Worm (Caenorhabditis elegans) whole organism, L4 larva: ENCODE measurements around the gene C45G9.8.

Source experiments
- D1046.2 ChIP-seq: fragments of 200-800 bp; sonication (Bioruptor generic); IDR thresholded peaks from 2 replicates; pipeline ENCODE4 v1.3.6; 2022; ENCODE audit warnings: missing genetic modification characterization, missing compliant biosample characterization
- F44E2.7 ChIP-seq: fragments of 200-800 bp; sonication (Bioruptor generic); IDR thresholded peaks from 2 replicates; pipeline ENCODE4 v2.1.2; 2022; ENCODE audit warnings: missing genetic modification characterization, missing compliant biosample characterization
- T20F7.1 ChIP-seq: fragments of 200-800 bp; sonication (Bioruptor generic); optimal IDR thresholded peaks from 2 replicates; lab custom pipeline; 2018; ENCODE audit warnings: mild to moderate bottlenecking, missing genetic modification characterization, missing compliant biosample characterization
- T26A8.4 ChIP-seq: fragments of 200-800 bp; sonication (Bioruptor generic); IDR thresholded peaks from 2 replicates; pipeline ENCODE4 v1.3.6; 2022; ENCODE audit warnings: missing genetic modification characterization, missing compliant biosample characterization
- Y105C5A.15 ChIP-seq: fragments of 200-800 bp; sonication (Bioruptor generic); IDR thresholded peaks from 2 replicates; pipeline ENCODE4 v1.3.6; 2022; ENCODE audit warnings: missing genetic modification characterization, missing compliant biosample characterization
- Y5F2A.4 ChIP-seq: fragments of 200-800 bp; sonication (Bioruptor generic); optimal IDR thresholded peaks from 2 replicates; lab custom pipeline; 2018; ENCODE audit warnings: mild to moderate bottlenecking, missing genetic modification characterization, missing compliant biosample characterization
- aha-1 ChIP-seq: fragments of 150-350 bp; peaks from one replicate; lab custom pipeline; 2014; ENCODE audit warnings: missing biosample characterization, missing genetic modification characterization
- ama-1 ChIP-seq: fragments of 150-350 bp; optimal IDR thresholded peaks from 2 replicates; lab custom pipeline; 2014; ENCODE audit warnings: inconsistent platforms, mixed read lengths
- ceh-20 ChIP-seq: fragments of 200-800 bp; sonication (Bioruptor generic); IDR thresholded peaks from 2 replicates; pipeline ENCODE4 v1.3.6; 2022; ENCODE audit warnings: missing genetic modification reagents, missing genetic modification characterization, missing compliant biosample characterization
- ctbp-1 ChIP-seq: fragments of 200-800 bp; sonication (Bioruptor generic); IDR thresholded peaks from 2 replicates; pipeline ENCODE4 v1.3.6; 2022; ENCODE audit warnings: missing genetic modification reagents, missing genetic modification characterization, missing compliant biosample characterization
- daf-12 ChIP-seq: fragments of 150-350 bp; optimal IDR thresholded peaks from 2 replicates; lab custom pipeline; 2014; ENCODE audit warnings: missing biosample characterization, missing genetic modification reagents, missing genetic modification characterization
- daf-16 ChIP-seq, 3 experiments: sonication (generic microtip); optimal IDR thresholded peaks; 2 replicates each; lab custom pipeline; 2016 to 2017; ENCODE audit warnings: missing genetic modification characterization in 3 of 3, missing genetic modification reagents in 3 of 3, mild to moderate bottlenecking in 2 of 3, missing compliant biosample characterization in 2 of 3, missing biosample characterization in 1 of 3, moderate library complexity in 1 of 3
- dmd-6 ChIP-seq: fragments of 200-800 bp; sonication (Bioruptor generic); IDR thresholded peaks from 2 replicates; pipeline ENCODE4 v1.3.6; 2022; ENCODE audit warnings: missing genetic modification reagents, missing genetic modification characterization, missing compliant biosample characterization
- dmd-9 ChIP-seq: fragments of 200-800 bp; sonication (Bioruptor generic); IDR thresholded peaks from 2 replicates; pipeline ENCODE4 v1.3.6; 2022; ENCODE audit warnings: missing genetic modification reagents, missing genetic modification characterization, missing compliant biosample characterization
- dpl-1 ChIP-seq: fragments of 150-350 bp; optimal IDR thresholded peaks from 2 replicates; lab custom pipeline; 2014; ENCODE audit warnings: missing biosample characterization, missing genetic modification reagents, missing genetic modification characterization
- duxl-1 ChIP-seq: sonication (generic microtip); optimal IDR thresholded peaks from 2 replicates; lab custom pipeline; 2016; ENCODE audit warnings: mild to moderate bottlenecking, missing genetic modification characterization, moderate library complexity, missing compliant biosample characterization; ENCODE audit not compliant: poor library complexity
- egl-43 ChIP-seq: fragments of 200-800 bp; sonication (Bioruptor generic); IDR thresholded peaks from 2 replicates; pipeline ENCODE4 v1.3.6; 2022; ENCODE audit warnings: missing genetic modification reagents, missing genetic modification characterization, missing compliant biosample characterization
- gei-8 ChIP-seq: fragments of 200-800 bp; sonication (Bioruptor generic); optimal IDR thresholded peaks from 2 replicates; lab custom pipeline; 2018; ENCODE audit warnings: mild to moderate bottlenecking, missing genetic modification characterization, missing compliant biosample characterization
- hlh-11 ChIP-seq: fragments of 200-800 bp; sonication (Bioruptor generic); optimal IDR thresholded peaks from 2 replicates; lab custom pipeline; 2018; ENCODE audit warnings: mild to moderate bottlenecking, missing genetic modification characterization, missing compliant biosample characterization
- hlh-30 ChIP-seq: sonication (generic microtip); optimal IDR thresholded peaks from 2 replicates; lab custom pipeline; 2017; ENCODE audit warnings: antibody characterized with exemption, mild to moderate bottlenecking, missing genetic modification characterization, missing compliant biosample characterization; ENCODE audit not compliant: insufficient read depth
- hmg-1.1 ChIP-seq: fragments of 200-800 bp; sonication (Bioruptor generic); IDR thresholded peaks from 2 replicates; pipeline ENCODE4 v1.3.6; 2022; ENCODE audit warnings: missing genetic modification reagents, missing genetic modification characterization, missing compliant biosample characterization
- lin-1 ChIP-seq: fragments of 200-800 bp; sonication (Bioruptor generic); IDR thresholded peaks from 2 replicates; pipeline ENCODE4 v1.3.6; 2022; ENCODE audit warnings: missing genetic modification reagents, missing genetic modification characterization, missing compliant biosample characterization
- lin-15B ChIP-seq: fragments of 150-350 bp; sonication (generic microtip); optimal IDR thresholded peaks from 3 replicates; lab custom pipeline; 2014; ENCODE audit warnings: missing biosample characterization, missing genetic modification characterization
- lsy-2 ChIP-seq, 2 experiments: fragments of 150-350 bp in 1 of 2; sonication (generic microtip) in 1 of 2; optimal IDR thresholded peaks; 2 replicates each; lab custom pipeline; 2014 to 2017; ENCODE audit warnings: missing biosample characterization in 2 of 2, missing genetic modification characterization in 2 of 2
- madf-5 ChIP-seq, 2 experiments: fragments of 200-800 bp; sonication (Bioruptor generic); IDR thresholded peaks; 2 replicates each; pipeline ENCODE4 v1.3.6; 2022; ENCODE audit warnings: missing compliant biosample characterization in 2 of 2, missing genetic modification characterization in 2 of 2
- madf-9 ChIP-seq: fragments of 200-800 bp; sonication (Bioruptor generic); conservative IDR thresholded peaks from 2 replicates; pipeline ENCODE4 v1.3.6; 2022; ENCODE audit warnings: missing genetic modification reagents, missing genetic modification characterization, missing compliant biosample characterization
- mdl-1 ChIP-seq, 2 experiments: fragments of 150-350 bp in 1 of 2; sonication (generic microtip) in 1 of 2; optimal IDR thresholded peaks; 2 replicates each; lab custom pipeline; 2014 to 2017; ENCODE audit warnings: missing biosample characterization in 2 of 2, missing genetic modification characterization in 2 of 2
- mep-1 ChIP-seq: fragments of 150-350 bp; sonication (generic microtip); optimal IDR thresholded peaks from 3 replicates; lab custom pipeline; 2014; ENCODE audit warnings: missing biosample characterization, missing genetic modification characterization
- mes-2 ChIP-seq: sonication (generic microtip); optimal IDR thresholded peaks from 2 replicates; lab custom pipeline; 2016; ENCODE audit warnings: missing genotype, mild to moderate bottlenecking, missing genetic modification characterization, missing compliant biosample characterization; ENCODE audit not compliant: poor library complexity, severe bottlenecking
- mxl-3 ChIP-seq: fragments of 200-800 bp; sonication (Bioruptor generic); optimal IDR thresholded peaks from 2 replicates; lab custom pipeline; 2018; ENCODE audit warnings: mild to moderate bottlenecking, missing genetic modification characterization, missing compliant biosample characterization
- nhr-10 ChIP-seq: fragments of 150-350 bp; optimal IDR thresholded peaks from 2 replicates; lab custom pipeline; 2014; ENCODE audit warnings: missing biosample characterization, missing genetic modification characterization
- nhr-102 ChIP-seq: sonication (generic microtip); optimal IDR thresholded peaks from 2 replicates; lab custom pipeline; 2016; ENCODE audit warnings: mild to moderate bottlenecking, missing genetic modification characterization, moderate library complexity, missing compliant biosample characterization
- nhr-11 ChIP-seq: fragments of 150-350 bp; optimal IDR thresholded peaks from 2 replicates; lab custom pipeline; 2014; ENCODE audit warnings: missing biosample characterization, missing genetic modification characterization
- nhr-28 ChIP-seq: fragments of 150-350 bp; optimal IDR thresholded peaks from 2 replicates; lab custom pipeline; 2014; ENCODE audit warnings: missing biosample characterization, missing genetic modification characterization
- nhr-42 ChIP-seq: fragments of 200-800 bp; sonication (Bioruptor generic); IDR thresholded peaks from 2 replicates; pipeline ENCODE4 v1.3.6; 2022; ENCODE audit warnings: missing genetic modification characterization, missing compliant biosample characterization
- nhr-77 ChIP-seq: fragments of 150-350 bp; optimal IDR thresholded peaks from 2 replicates; lab custom pipeline; 2014; ENCODE audit warnings: missing biosample characterization, missing genetic modification characterization
- pha-4 ChIP-seq, 2 experiments: fragments of 150-350 bp in 1 of 2; fragments of 200-800 bp in 1 of 2; sonication (Bioruptor generic) in 1 of 2; IDR thresholded peaks in 1 of 2; optimal IDR thresholded peaks in 1 of 2; 2 replicates each; pipeline versions ENCODE4 v1.3.6 to Lab custom; 2014 to 2022; ENCODE audit warnings: missing genetic modification characterization in 2 of 2, missing genetic modification reagents in 2 of 2, missing biosample characterization in 1 of 2, missing compliant biosample characterization in 1 of 2
- php-3 ChIP-seq: fragments of 200-800 bp; sonication (Bioruptor generic); IDR thresholded peaks from 2 replicates; pipeline ENCODE4 v1.3.6; 2022; ENCODE audit warnings: missing genetic modification reagents, missing genetic modification characterization, missing compliant biosample characterization
- pqm-1 ChIP-seq: sonication (generic microtip); optimal IDR thresholded peaks from 2 replicates; lab custom pipeline; 2017; ENCODE audit warnings: missing biosample characterization, missing genetic modification characterization
- skn-1 ChIP-seq: fragments of 150-350 bp; optimal IDR thresholded peaks from 2 replicates; lab custom pipeline; 2014; ENCODE audit warnings: missing biosample characterization, missing genetic modification characterization
- snpc-4 ChIP-seq: fragments of 150-350 bp; optimal IDR thresholded peaks from 2 replicates; lab custom pipeline; 2014; ENCODE audit warnings: missing biosample characterization, missing genetic modification characterization
- spr-1 ChIP-seq: sonication (generic microtip); optimal IDR thresholded peaks from 2 replicates; lab custom pipeline; 2016; ENCODE audit warnings: mild to moderate bottlenecking, missing genetic modification characterization, missing compliant biosample characterization
- spr-3 ChIP-seq: fragments of 200-800 bp; sonication (Bioruptor generic); optimal IDR thresholded peaks from 2 replicates; lab custom pipeline; 2018; ENCODE audit warnings: mild to moderate bottlenecking, missing genetic modification characterization, missing compliant biosample characterization
- unc-62 ChIP-seq, 3 experiments: fragments of 150-350 bp in 1 of 3; sonication (generic microtip); optimal IDR thresholded peaks in 2 of 3; peaks in 1 of 3; 1 replicate in 1 of 3; 2 replicates in 2 of 3; lab custom pipeline; 2014 to 2017; ENCODE audit warnings: missing biosample characterization in 3 of 3, missing genetic modification characterization in 3 of 3, missing genetic modification reagents in 3 of 3, missing genotype in 1 of 3
- zip-11 ChIP-seq: fragments of 200-800 bp; sonication (Bioruptor generic); IDR thresholded peaks from 2 replicates; pipeline ENCODE4 v1.3.6; 2022; ENCODE audit warnings: missing genetic modification characterization, missing compliant biosample characterization
- ztf-11 ChIP-seq: fragments of 150-350 bp; optimal IDR thresholded peaks from 2 replicates; lab custom pipeline; 2014; ENCODE audit warnings: missing biosample characterization, missing genetic modification characterization

The C45G9.8 gene

DNA sequence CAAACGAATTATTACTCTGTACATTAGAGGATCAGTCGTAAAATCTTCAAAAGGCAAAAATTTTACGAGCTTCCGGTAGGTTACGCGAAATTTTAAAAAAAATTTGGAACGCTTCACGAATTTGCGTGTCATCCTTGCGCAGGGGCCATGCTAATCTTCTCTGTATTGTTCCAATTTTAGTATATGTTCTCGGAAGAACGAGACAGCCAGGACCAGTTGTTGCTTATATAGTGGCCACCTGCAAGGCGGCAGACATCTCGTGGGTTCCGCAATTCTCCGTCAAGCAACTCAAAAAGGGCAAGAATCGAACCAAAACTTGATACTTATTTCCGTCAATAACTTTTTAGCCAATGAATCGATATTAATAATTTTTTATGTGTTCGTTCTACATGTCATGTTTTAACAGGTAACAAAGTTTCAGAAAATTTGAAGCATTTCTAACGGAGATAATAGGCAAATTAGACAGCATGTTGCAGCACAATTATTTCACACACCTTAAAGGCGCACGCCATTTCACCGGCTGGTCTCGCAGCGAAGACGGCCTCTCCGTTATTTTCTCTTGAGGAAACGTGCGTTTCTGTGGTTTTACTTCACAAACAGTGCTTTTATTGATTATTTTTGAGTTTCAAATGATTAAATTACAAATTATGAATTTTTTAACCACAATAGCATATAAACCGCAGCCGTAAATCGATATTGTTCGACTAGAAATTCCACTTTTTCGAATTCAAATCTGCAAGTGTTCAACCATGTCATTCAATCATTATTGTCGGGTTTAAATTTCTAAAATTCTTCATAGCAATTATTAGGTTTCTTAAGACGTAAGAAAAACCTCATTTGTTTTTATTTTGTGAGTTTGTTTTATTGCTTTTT lies 27.5 kb upstream of the C45G9.8 start (continued):
- TF ChIP-seq ama-1 (lab: Kevin White, UChicago) = peak; percentile 41
- 0 out of 2 replicates have a peak, but pooled peaks have one; percentile 28 for TF ChIP-seq zip-11
- peak in 1 of 2 experiments; percentile 57 for TF ChIP-seq unc-62 (GFP tag; optimal IDR thresholded peaks at IDR 0.05 in 1 of 2; lab: Kevin White, UChicago)
- no peak for TF ChIP-seq unc-62 (tag; optimal IDR thresholded peaks at IDR 0.05; lab: Kevin White, UChicago)
- TF ChIP-seq skn-1 = no peak
- TF ChIP-seq ztf-11 (tag; lab: Kevin White, UChicago) = no peak
- TF ChIP-seq ctbp-1 (GFP tag; lab: Robert Waterston, UW) = peak; percentile 90
- peak; percentile 47 for TF ChIP-seq dpl-1 (GFP tag; lab: Kevin White, UChicago)
- TF ChIP-seq T26A8.4 (GFP tag; lab: Robert Waterston, UW) = peak; percentile 95
- no peak for TF ChIP-seq lin-15B
- peak in 1 of 2 experiments; percentile 85; a peak in 2 of 4 replicates for TF ChIP-seq madf-5 (GFP tag; IDR thresholded peaks at IDR 0.05; lab: Robert Waterston, UW)
- TF ChIP-seq madf-9 (GFP tag; lab: Robert Waterston, UW) = peak; percentile 84
- TF ChIP-seq F44E2.7 (GFP tag; lab: Robert Waterston, UW) = 0 out of 2 replicates have a peak, but pooled peaks have one; percentile 75
- TF ChIP-seq hlh-11 = peak; percentile 83
- TF ChIP-seq spr-3 = peak; percentile 73
- peak; percentile 73; the same call in 1 of the 2 replicates for TF ChIP-seq lin-1 (GFP tag; lab: Robert Waterston, UW)
- peak; percentile 96 for TF ChIP-seq snpc-4 (tag; lab: Kevin White, UChicago)
- peak; percentile 77 for TF ChIP-seq spr-1 (tag; lab: Kevin White, UChicago)
- peak; percentile 60 for TF ChIP-seq mxl-3
- peak; percentile 80 for TF ChIP-seq dmd-9 (GFP tag; lab: Robert Waterston, UW)
- TF ChIP-seq duxl-1 (tag; lab: Kevin White, UChicago) = peak; percentile 87
- TF ChIP-seq daf-12 (tag; lab: Kevin White, UChicago) = no peak
- TF ChIP-seq egl-43 = peak; percentile 94
- peak; percentile 92 for TF ChIP-seq D1046.2
- peak; percentile 90 for TF ChIP-seq gei-8 (GFP tag; lab: Kevin White, UChicago)
- TF ChIP-seq Y5F2A.4 (GFP tag; lab: Kevin White, UChicago) = peak; percentile 84
- TF ChIP-seq nhr-42 (GFP tag; lab: Robert Waterston, UW) = peak; percentile 93
- TF ChIP-seq Y105C5A.15 (GFP tag; lab: Robert Waterston, UW) = peak; percentile 72; the same call in 1 of the 2 replicates

DNA sequence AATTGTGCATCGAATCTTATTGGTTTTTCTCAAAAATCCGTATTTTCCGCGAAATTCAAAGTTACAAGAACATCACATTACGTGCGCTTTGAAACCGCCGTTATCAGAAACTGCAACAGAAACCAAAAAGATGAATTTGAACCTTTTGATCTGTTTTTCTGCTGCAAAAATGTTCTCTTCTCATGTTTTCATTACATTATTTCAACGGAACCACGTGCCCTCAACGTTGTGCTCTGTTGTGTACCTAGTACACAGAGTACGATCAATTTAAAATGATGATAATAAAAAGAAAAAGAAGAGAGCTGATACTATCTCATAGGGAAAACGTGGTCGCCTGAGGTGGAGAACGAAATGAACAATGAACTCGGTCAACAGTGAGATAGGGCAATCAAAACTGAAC lies 24.6 kb upstream of the C45G9.8 start:
- TF ChIP-seq aha-1 (tag; lab: Kevin White, UChicago) = no peak
- TF ChIP-seq lsy-2 (tag; optimal IDR thresholded peaks at IDR 0.05; lab: Kevin White, UChicago) = peak in 1 of 2 experiments; percentile 75
- TF ChIP-seq ctbp-1 (GFP tag; lab: Robert Waterston, UW) = no peak
- peak; percentile 46; the same call in 1 of the 2 replicates for TF ChIP-seq pha-4 (GFP tag; IDR thresholded peaks at IDR 0.05; lab: Robert Waterston, UW)
- TF ChIP-seq pha-4 (tag; optimal IDR thresholded peaks at IDR 0.05; lab: Kevin White, UChicago) = peak; percentile 84
- peak; percentile 64 for TF ChIP-seq pqm-1 (tag; lab: Kevin White, UChicago)
- TF ChIP-seq php-3 (GFP tag; lab: Robert Waterston, UW) = 0 out of 2 replicates have a peak, but pooled peaks have one; percentile 43
- TF ChIP-seq mep-1 = peak; percentile 81
- TF ChIP-seq nhr-11 (tag; lab: Kevin White, UChicago) = peak; percentile 83
- TF ChIP-seq nhr-77 (tag; lab: Kevin White, UChicago) = peak; percentile 88
- no peak for TF ChIP-seq dmd-9 (GFP tag; lab: Robert Waterston, UW)
- TF ChIP-seq dpl-1 (GFP tag; lab: Kevin White, UChicago) = peak; percentile 12
- peak; percentile 97 for TF ChIP-seq mxl-3
- TF ChIP-seq ceh-20 = 0 out of 2 replicates have a peak, but pooled peaks have one; percentile 38
- peak; percentile 89 for TF ChIP-seq hlh-30 (tag; lab: Kevin White, UChicago)
- TF ChIP-seq T20F7.1 (GFP tag; lab: Kevin White, UChicago) = peak; percentile 60
- TF ChIP-seq nhr-102 (tag; lab: Kevin White, UChicago) = peak; percentile 53
- TF ChIP-seq hmg-1.1 (GFP tag; lab: Robert Waterston, UW) = no peak
- peak in 1 of 2 experiments; percentile 95 for TF ChIP-seq mdl-1 (tag; optimal IDR thresholded peaks at IDR 0.05; lab: Kevin White, UChicago)
- peak; percentile 99 for TF ChIP-seq dmd-6 (GFP tag; lab: Robert Waterston, UW)
- peak in 1 of 2 experiments; percentile 79 for TF ChIP-seq daf-16 (GFP tag; optimal IDR thresholded peaks at IDR 0.05; lab: Kevin White, UChicago)
- peak; percentile 98 for TF ChIP-seq daf-16 (tag; optimal IDR thresholded peaks at IDR 0.05; lab: Kevin White, UChicago)
- TF ChIP-seq hlh-11 = peak; percentile 94
- peak; percentile 65 for TF ChIP-seq mes-2
- TF ChIP-seq nhr-10 (tag; lab: Kevin White, UChicago) = peak; percentile 25
- TF ChIP-seq nhr-28 (tag; lab: Kevin White, UChicago) = peak; percentile 97
